Worm (Caenorhabditis elegans): Measurements from ENCODE around the gene F56D6.19.

ce11 chrIV:3919506-3919905 is 4.9 kb downstream of the F56D6.19 start, which contains the start of gene srz-19:
- no peak for TF ChIP-seq pha-4 (tag; optimal IDR thresholded peaks at IDR 0.05)
- no peak for TF ChIP-seq unc-130 (GFP tag; optimal IDR thresholded peaks at IDR 0.05)

Data from whole organism, young adult.